Worm (Caenorhabditis elegans) whole organism, young adult: ENCODE measurements around the gene C54C6.4.

Source experiments
- B0336.3 ChIP-seq: fragments of 200-800 bp; sonication (Bioruptor generic); IDR thresholded peaks from 2 replicates; pipeline ENCODE4 v1.3.6; 2022; ENCODE audit warnings: missing genetic modification characterization, missing compliant biosample characterization
- C17E4.6 ChIP-seq: fragments of 200-800 bp; sonication (Bioruptor generic); IDR thresholded peaks from 2 replicates; pipeline ENCODE4 v1.3.6; 2022; ENCODE audit warnings: missing genetic modification reagents, missing genetic modification characterization, missing compliant biosample characterization
- F33H1.4 ChIP-seq: fragments of 200-800 bp; sonication (Bioruptor generic); IDR thresholded peaks from 2 replicates; pipeline ENCODE4 v1.3.6; 2022; ENCODE audit warnings: missing genetic modification reagents, missing genetic modification characterization, missing compliant biosample characterization
- bed-2 ChIP-seq: fragments of 200-800 bp; sonication (Bioruptor generic); IDR thresholded peaks from 2 replicates; pipeline ENCODE4 v1.3.6; 2022; ENCODE audit warnings: missing genetic modification reagents, missing genetic modification characterization, missing compliant biosample characterization
- cebp-2 ChIP-seq: fragments of 200-800 bp; sonication (Bioruptor generic); IDR thresholded peaks from 2 replicates; pipeline ENCODE4 v1.3.6; 2022; ENCODE audit warnings: missing genetic modification characterization, missing compliant biosample characterization
- ceh-100 ChIP-seq: fragments of 200-800 bp; sonication (Bioruptor generic); IDR thresholded peaks from 2 replicates; pipeline ENCODE4 v1.3.6; 2022; ENCODE audit warnings: missing genetic modification reagents, missing genetic modification characterization, missing compliant biosample characterization
- dox-1 ChIP-seq: fragments of 200-800 bp; sonication (Bioruptor generic); IDR thresholded peaks from 2 replicates; pipeline ENCODE4 v1.3.6; 2022; ENCODE audit warnings: missing genetic modification reagents, missing genetic modification characterization, missing compliant biosample characterization
- dpff-1 ChIP-seq: sonication (generic microtip); optimal IDR thresholded peaks from 2 replicates; lab custom pipeline; 2017; ENCODE audit warnings: mild to moderate bottlenecking, missing genetic modification characterization, missing compliant biosample characterization
- ets-4 ChIP-seq: fragments of 200-800 bp; sonication (Bioruptor generic); optimal IDR thresholded peaks from 2 replicates; lab custom pipeline; 2018; ENCODE audit warnings: mild to moderate bottlenecking, missing genetic modification characterization, missing compliant biosample characterization
- hmg-1.2 ChIP-seq: fragments of 200-800 bp; sonication (Bioruptor generic); IDR thresholded peaks from 2 replicates; pipeline ENCODE4 v1.3.6; 2022; ENCODE audit warnings: missing genetic modification reagents, missing genetic modification characterization, missing compliant biosample characterization
- let-526 ChIP-seq: fragments of 200-800 bp; sonication (Bioruptor generic); IDR thresholded peaks from 2 replicates; pipeline ENCODE4 v1.3.6; 2022; ENCODE audit warnings: missing genetic modification reagents, missing genetic modification characterization, missing compliant biosample characterization
- lsy-27 ChIP-seq: sonication (generic microtip); optimal IDR thresholded peaks from 2 replicates; lab custom pipeline; 2017; ENCODE audit warnings: missing genetic modification characterization, mild to moderate bottlenecking, missing compliant biosample characterization, antibody characterized with exemption, missing genotype, borderline replicate concordance; ENCODE audit not compliant: insufficient read depth
- mel-28 ChIP-seq: sonication (generic microtip); optimal IDR thresholded peaks from 2 replicates; lab custom pipeline; 2016; ENCODE audit warnings: borderline replicate concordance, mild to moderate bottlenecking, missing genetic modification characterization, missing compliant biosample characterization
- nfya-2 ChIP-seq: fragments of 200-800 bp; sonication (Bioruptor generic); IDR thresholded peaks from 2 replicates; pipeline ENCODE4 v1.3.6; 2022; ENCODE audit warnings: missing genetic modification reagents, missing genetic modification characterization, missing compliant biosample characterization
- nfyb-1 ChIP-seq: fragments of 200-800 bp; sonication (Bioruptor generic); IDR thresholded peaks from 2 replicates; pipeline ENCODE4 v1.3.6; 2022; ENCODE audit warnings: missing genetic modification reagents, missing genetic modification characterization, missing compliant biosample characterization
- repo-1 ChIP-seq: sonication (generic microtip); optimal IDR thresholded peaks from 2 replicates; lab custom pipeline; 2017; ENCODE audit warnings: mild to moderate bottlenecking, missing genetic modification characterization, missing compliant biosample characterization
- sdz-38 ChIP-seq: sonication (generic microtip); optimal IDR thresholded peaks from 2 replicates; lab custom pipeline; 2016; ENCODE audit warnings: missing genotype, missing genetic modification characterization, missing compliant biosample characterization
- tbp1 ChIP-seq: fragments of 200-800 bp; sonication (Bioruptor generic); optimal IDR thresholded peaks from 2 replicates; lab custom pipeline; 2018; ENCODE audit warnings: mild to moderate bottlenecking, missing genetic modification characterization, missing compliant biosample characterization
- unc-62 ChIP-seq: fragments of 150-350 bp; optimal IDR thresholded peaks from 2 replicates; lab custom pipeline; 2014; ENCODE audit warnings: missing biosample characterization, missing genetic modification reagents, missing genetic modification characterization
- zfh-2 ChIP-seq: fragments of 200-800 bp; sonication (Bioruptor generic); conservative IDR thresholded peaks from 2 replicates; pipeline ENCODE4 v1.3.6; 2022; ENCODE audit warnings: missing genetic modification reagents, missing genetic modification characterization, missing compliant biosample characterization
- ztf-25 ChIP-seq: fragments of 200-800 bp; sonication (Bioruptor generic); IDR thresholded peaks from 2 replicates; pipeline ENCODE4 v1.3.6; 2022; ENCODE audit warnings: missing genetic modification reagents, missing genetic modification characterization, missing compliant biosample characterization

Gene C54C6.4

DNA sequence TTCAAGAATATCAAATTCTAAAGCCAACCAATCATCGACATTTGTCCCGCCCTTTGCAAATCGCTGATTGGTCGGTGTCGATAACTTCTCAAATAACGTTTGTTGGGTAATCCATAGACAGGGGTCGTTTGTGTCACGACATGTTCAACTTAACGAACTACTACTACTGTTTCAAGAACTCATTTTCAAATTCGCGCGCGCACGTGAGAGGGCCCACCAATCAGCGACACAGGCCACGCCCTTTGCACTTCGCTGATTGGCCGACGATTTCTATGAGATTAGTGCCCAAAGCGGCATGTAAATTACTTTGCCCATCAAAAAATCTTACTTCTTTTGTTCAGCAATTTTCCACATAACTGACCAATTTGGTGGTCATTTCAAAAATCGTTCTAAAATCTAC, 41.2 kb downstream of the C54C6.4 start:
- TF ChIP-seq nfyb-1 (GFP tag; lab: Robert Waterston, UW) (peak; percentile 68; the same call in 1 of the 2 replicates), unc-62 (GFP tag; lab: Kevin White, UChicago) (no peak)

DNA sequence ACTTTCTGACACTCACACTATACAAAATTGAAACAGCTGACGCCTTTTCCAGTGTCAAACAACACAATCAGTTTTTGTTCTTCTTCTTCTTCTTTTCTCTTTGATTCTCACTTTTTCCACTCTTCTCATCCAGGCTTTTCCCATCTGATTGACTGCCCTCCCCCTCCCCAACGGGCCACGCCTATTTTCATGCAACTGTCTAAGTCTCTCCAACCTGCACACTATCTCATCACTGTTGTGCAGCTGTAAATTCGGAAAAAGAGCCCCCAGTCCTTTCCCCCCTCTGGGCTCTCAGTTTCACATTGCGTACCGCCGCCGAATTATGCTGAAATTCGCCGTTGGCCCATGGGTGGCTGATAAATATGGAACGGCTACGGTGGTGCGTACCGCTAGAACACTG, 47.8 kb downstream of the C54C6.4 start:
- TF ChIP-seq zfh-2 (peak; percentile 52), F33H1.4 (GFP tag; lab: Robert Waterston, UW) (no peak), ceh-100 (GFP tag; lab: Robert Waterston, UW) (no peak), let-526 (GFP tag; lab: Robert Waterston, UW) (no peak), tbp1 (GFP tag; lab: Kevin White, UChicago) (no peak), dpff-1 (tag; lab: Kevin White, UChicago) (no peak), lsy-27 (tag; lab: Kevin White, UChicago) (no peak), B0336.3 (GFP tag; lab: Robert Waterston, UW) (no peak), hmg-1.2 (GFP tag; lab: Robert Waterston, UW) (peak; percentile 77), ztf-25 (no peak), unc-62 (GFP tag; lab: Kevin White, UChicago) (no peak), C17E4.6 (GFP tag; lab: Robert Waterston, UW) (no peak), nfya-2 (GFP tag; lab: Robert Waterston, UW) (no peak), dox-1 (GFP tag; lab: Robert Waterston, UW) (peak; percentile 37; the same call in 1 of the 2 replicates), ets-4 (GFP tag; lab: Kevin White, UChicago) (no peak), sdz-38 (tag; lab: Kevin White, UChicago) (no peak), nfyb-1 (GFP tag; lab: Robert Waterston, UW) (no peak), cebp-2 (GFP tag; lab: Robert Waterston, UW) (no peak), bed-2 (GFP tag; lab: Robert Waterston, UW) (no peak), mel-28 (tag; lab: Kevin White, UChicago) (no peak)

DNA sequence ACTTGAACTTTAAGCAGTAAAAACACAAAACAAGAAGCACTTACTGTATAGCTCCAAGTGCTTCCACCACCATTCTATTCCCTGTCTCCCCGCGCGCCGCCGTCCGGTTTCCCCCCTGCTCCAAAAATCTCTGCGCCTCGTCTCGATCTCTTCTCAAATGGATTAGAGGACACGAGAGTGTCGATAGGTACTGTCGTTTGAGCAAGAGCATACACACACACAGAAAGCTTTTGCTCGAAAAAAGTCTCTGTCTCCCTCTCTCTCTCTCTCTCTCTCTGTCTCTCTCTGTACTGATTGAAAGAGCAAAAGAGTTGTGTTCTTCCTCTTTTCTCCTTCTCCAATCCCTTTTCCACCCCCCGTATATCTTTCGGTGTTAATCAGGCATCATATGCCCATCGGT, 52.2 kb downstream of the C54C6.4 start:
- TF ChIP-seq zfh-2: peak; percentile 67
- TF ChIP-seq repo-1 (tag; lab: Kevin White, UChicago): no peak
